Worm (Caenorhabditis elegans): ENCODE results near the gene K12H4.7.
A peak's percentile ranks its signal among the peaks of the same experiment; 100 is the strongest.

K12H4.7 gene

DNA sequence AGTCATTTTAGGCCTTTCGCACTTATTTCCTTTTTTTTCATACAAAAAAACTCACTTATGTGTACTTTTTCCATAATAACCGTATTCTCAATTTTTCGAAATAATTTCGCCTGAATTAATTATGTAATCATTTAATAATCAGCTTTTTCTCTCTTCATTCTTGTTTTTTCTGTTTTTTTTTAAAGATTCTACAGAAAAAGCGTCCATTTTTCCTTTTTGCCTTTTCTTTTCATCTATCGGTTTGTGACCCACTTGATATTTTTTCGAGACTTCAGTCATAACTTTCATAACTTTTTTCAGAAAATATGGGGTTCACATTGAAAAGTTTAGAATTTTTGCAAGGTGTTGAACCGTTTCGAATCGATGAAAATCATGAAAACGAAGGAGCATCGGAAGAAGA is 37.4 kb upstream of the K12H4.7 start, which contains the start of gene vms-1:
Gene vms-1 (plus strand): TSS at position 301 of the 400 bp plus-strand sequence.
- TF ChIP-seq sem-2 (GFP tag; optimal IDR thresholded peaks at IDR 0.05): no peak
- TF ChIP-seq ztf-11 (tag; optimal IDR thresholded peaks at IDR 0.05): no peak

- TF ChIP-seq nhr-237 (tag; optimal IDR thresholded peaks at IDR 0.05) (no peak), flh-1 (GFP tag; optimal IDR thresholded peaks at IDR 0.05) (no peak), drap-1 (GFP tag; optimal IDR thresholded peaks at IDR 0.05) (no peak), ztf-11 (tag; optimal IDR thresholded peaks at IDR 0.05) (no peak), cnd-1 (tag; optimal IDR thresholded peaks at IDR 0.05) (no peak), bed-3 (GFP tag; optimal IDR thresholded peaks at IDR 0.05) (no peak), snpc-4 (tag; optimal IDR thresholded peaks at IDR 0.05) (no peak), ces-1 (GFP tag; optimal IDR thresholded peaks at IDR 0.05) (peak; percentile 82), lin-32 (GFP tag; optimal IDR thresholded peaks at IDR 0.05) (no peak), mep-1 (tag; optimal IDR thresholded peaks at IDR 0.05) (peak; percentile 25), blmp-1 (tag; optimal IDR thresholded peaks at IDR 0.05) (no peak), unc-62 (GFP tag; optimal IDR thresholded peaks at IDR 0.05) (no peak), nhr-2 (tag; optimal IDR thresholded peaks at IDR 0.05) (no peak), nhr-76 (tag; optimal IDR thresholded peaks at IDR 0.05) (no peak), elt-3 (tag; optimal IDR thresholded peaks at IDR 0.05) (no peak), tbx-8 (GFP tag; optimal IDR thresholded peaks at IDR 0.05) (no peak), lsy-2 (tag; optimal IDR thresholded peaks at IDR 0.05) (peak; percentile 98), ham-2 (GFP tag; optimal IDR thresholded peaks at IDR 0.05) (no peak), ceh-83 (GFP tag; optimal IDR thresholded peaks at IDR 0.05) (no peak), pha-4 (tag; optimal IDR thresholded peaks at IDR 0.05) (peak; percentile 29), unc-39 (tag; optimal IDR thresholded peaks at IDR 0.05) (no peak), nhr-12 (tag; optimal IDR thresholded peaks at IDR 0.05) (no peak), mab-5 (tag; optimal IDR thresholded peaks at IDR 0.05) (no peak), M03D4.4 (tag; optimal IDR thresholded peaks at IDR 0.05) (no peak), mls-2 (tag; optimal IDR thresholded peaks at IDR 0.05) (no peak)
These were observed 34.5 kb upstream of the K12H4.7 start, which contains the start of the genes K06H7.7 and grp-1 for ce11 chrIII:8085355-8085754. Gene K06H7.7 (minus strand): TSS chrIII:8085475. Gene grp-1 (plus strand): TSS chrIII:8085705.

- TF ChIP-seq hlh-1 (tag; optimal IDR thresholded peaks at IDR 0.05) (no peak), elt-3 (tag; optimal IDR thresholded peaks at IDR 0.05) (no peak), ces-1 (GFP tag; optimal IDR thresholded peaks at IDR 0.05) (no peak), nhr-76 (tag; optimal IDR thresholded peaks at IDR 0.05) (no peak), blmp-1 (tag; optimal IDR thresholded peaks at IDR 0.05) (no peak), nhr-28 (tag; optimal IDR thresholded peaks at IDR 0.05) (no peak), mls-2 (tag; optimal IDR thresholded peaks at IDR 0.05) (no peak), unc-120 (tag; optimal IDR thresholded peaks at IDR 0.05; ENCODE audit: poor library complexity, severe bottlenecking) (no peak), cnd-1 (tag; optimal IDR thresholded peaks at IDR 0.05) (no peak), ceh-43 (GFP tag; optimal IDR thresholded peaks at IDR 0.05) (no peak), tbx-8 (GFP tag; optimal IDR thresholded peaks at IDR 0.05) (no peak)
These were observed 29.4 kb upstream of the K12H4.7 start, which contains the start of the genes dcr-1 and apc-2 for ce11 chrIII:8080165-8080738. Gene dcr-1 (minus strand): TSS chrIII:8080281. Gene apc-2 (plus strand): TSS chrIII:8080629.

- no peak for TF ChIP-seq zip-8 (tag; optimal IDR thresholded peaks at IDR 0.05)
These were observed 26.3 kb upstream of the K12H4.7 start for ce11 chrIII:8077180-8077579.

DNA sequence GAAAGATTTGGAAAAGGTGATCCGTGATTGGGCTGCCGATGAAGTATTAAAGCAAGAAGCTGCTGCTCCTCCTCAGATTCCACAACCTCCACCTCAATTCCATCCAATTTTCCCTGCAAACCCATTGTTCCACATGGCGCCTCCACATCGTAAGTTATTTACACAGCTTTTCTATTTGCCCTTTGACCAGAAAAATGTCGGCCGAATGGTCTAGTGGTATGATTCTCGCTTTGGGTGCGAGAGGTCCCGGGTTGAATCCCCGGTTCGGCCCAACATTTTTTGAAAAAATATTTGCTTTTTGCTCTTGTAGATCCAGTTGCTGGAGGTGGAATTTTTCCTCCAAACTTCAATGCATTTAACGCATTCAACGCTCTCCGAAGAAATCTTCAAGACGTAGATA is 18.3 kb upstream of the K12H4.7 start:
- TF ChIP-seq mls-2 (tag; optimal IDR thresholded peaks at IDR 0.05) (peak; percentile 2), sptf-1 (tag; optimal IDR thresholded peaks at IDR 0.05) (peak; percentile 34), ham-2 (GFP tag; optimal IDR thresholded peaks at IDR 0.05) (no peak), mab-5 (tag; optimal IDR thresholded peaks at IDR 0.05) (no peak), cnd-1 (tag; optimal IDR thresholded peaks at IDR 0.05) (peak; percentile 16), M03D4.4 (tag; optimal IDR thresholded peaks at IDR 0.05) (peak; percentile 36), ceh-39 (tag; optimal IDR thresholded peaks at IDR 0.05) (no peak)

All from whole organism, mixed stage, embryonic.